Worm (Caenorhabditis elegans) whole organism, mixed stage, embryonic: Measurements from ENCODE around the gene F19F10.11.

Experiments
- M03D4.4 ChIP-seq: sonication (generic microtip); optimal IDR thresholded peaks from 2 replicates; lab custom pipeline; 2017; ENCODE audit warnings: mild to moderate bottlenecking, missing genetic modification characterization, missing compliant biosample characterization
- bed-3 ChIP-seq: fragments of 200-800 bp; sonication (Bioruptor generic); optimal IDR thresholded peaks from 3 replicates; lab custom pipeline; 2018; ENCODE audit warnings: mild to moderate bottlenecking, missing genetic modification characterization, moderate library complexity, missing compliant biosample characterization
- blmp-1 ChIP-seq: fragments of 150-350 bp; optimal IDR thresholded peaks from 2 replicates; lab custom pipeline; 2014; ENCODE audit warnings: missing biosample characterization, missing genetic modification characterization
- ceh-39 ChIP-seq: fragments of 150-350 bp; optimal IDR thresholded peaks from 2 replicates; lab custom pipeline; 2014; ENCODE audit warnings: missing biosample characterization, missing genetic modification characterization
- ceh-43 ChIP-seq: fragments of 200-800 bp; sonication (Bioruptor generic); optimal IDR thresholded peaks from 2 replicates; lab custom pipeline; 2018; ENCODE audit warnings: mild to moderate bottlenecking, missing genetic modification characterization, moderate library complexity, missing compliant biosample characterization
- ceh-83 ChIP-seq: fragments of 200-800 bp; sonication (Bioruptor generic); optimal IDR thresholded peaks from 2 replicates; lab custom pipeline; 2018; ENCODE audit warnings: mild to moderate bottlenecking, missing genetic modification characterization, missing compliant biosample characterization
- cnd-1 ChIP-seq: fragments of 200-800 bp; sonication (Bioruptor generic); optimal IDR thresholded peaks from 2 replicates; lab custom pipeline; 2018; ENCODE audit warnings: mild to moderate bottlenecking, missing genetic modification characterization, missing compliant biosample characterization
- drap-1 ChIP-seq: fragments of 200-800 bp; sonication (Bioruptor generic); optimal IDR thresholded peaks from 3 replicates; lab custom pipeline; 2018; ENCODE audit warnings: mild to moderate bottlenecking, missing genetic modification characterization, missing compliant biosample characterization
- elt-1 ChIP-seq: sonication (generic microtip); optimal IDR thresholded peaks from 2 replicates; lab custom pipeline; 2017; ENCODE audit warnings: missing genetic modification characterization, mild to moderate bottlenecking, missing compliant biosample characterization, antibody characterized with exemption, moderate library complexity, borderline replicate concordance; ENCODE audit not compliant: insufficient read depth
- elt-3 ChIP-seq: fragments of 150-350 bp; optimal IDR thresholded peaks from 2 replicates; lab custom pipeline; 2014; ENCODE audit warnings: missing biosample characterization, missing genetic modification characterization
- flh-1 ChIP-seq: fragments of 200-800 bp; sonication (Bioruptor generic); optimal IDR thresholded peaks from 2 replicates; lab custom pipeline; 2018; ENCODE audit warnings: mild to moderate bottlenecking, missing genetic modification characterization, moderate library complexity, missing compliant biosample characterization
- hlh-1 ChIP-seq: fragments of 150-350 bp; optimal IDR thresholded peaks from 2 replicates; lab custom pipeline; 2014; ENCODE audit warnings: missing biosample characterization, missing genetic modification reagents, missing genetic modification characterization
- lin-13 ChIP-seq: fragments of 150-350 bp; optimal IDR thresholded peaks from 2 replicates; lab custom pipeline; 2014; ENCODE audit warnings: missing biosample characterization, missing genetic modification characterization
- lin-32 ChIP-seq: fragments of 200-800 bp; sonication (Bioruptor generic); optimal IDR thresholded peaks from 2 replicates; lab custom pipeline; 2018; ENCODE audit warnings: mild to moderate bottlenecking, missing genetic modification characterization, missing compliant biosample characterization
- lsy-2 ChIP-seq: fragments of 150-350 bp; optimal IDR thresholded peaks from 2 replicates; lab custom pipeline; 2014; ENCODE audit warnings: missing biosample characterization, missing genetic modification characterization
- mab-5 ChIP-seq: fragments of 150-350 bp; optimal IDR thresholded peaks from 2 replicates; lab custom pipeline; 2014; ENCODE audit warnings: missing biosample characterization, missing genetic modification characterization
- mls-2 ChIP-seq: sonication (generic microtip); optimal IDR thresholded peaks from 2 replicates; lab custom pipeline; 2016; ENCODE audit warnings: mild to moderate bottlenecking, missing genetic modification characterization, moderate library complexity, missing compliant biosample characterization
- nhr-2 ChIP-seq: fragments of 150-350 bp; optimal IDR thresholded peaks from 2 replicates; lab custom pipeline; 2014; ENCODE audit warnings: missing biosample characterization, missing genetic modification characterization
- nhr-28 ChIP-seq: fragments of 150-350 bp; optimal IDR thresholded peaks from 2 replicates; lab custom pipeline; 2014; ENCODE audit warnings: missing biosample characterization, missing genetic modification characterization
- nhr-76 ChIP-seq: sonication (generic microtip); optimal IDR thresholded peaks from 2 replicates; lab custom pipeline; 2017; ENCODE audit warnings: missing biosample characterization, missing genetic modification characterization
- sem-2 ChIP-seq: fragments of 200-800 bp; sonication (Bioruptor generic); optimal IDR thresholded peaks from 2 replicates; lab custom pipeline; 2018; ENCODE audit warnings: mild to moderate bottlenecking, missing genetic modification characterization, missing compliant biosample characterization
- sptf-1 ChIP-seq: sonication (generic microtip); optimal IDR thresholded peaks from 2 replicates; lab custom pipeline; 2017; ENCODE audit warnings: mild to moderate bottlenecking, missing genetic modification characterization, moderate library complexity, missing compliant biosample characterization
- tbx-8 ChIP-seq: fragments of 200-800 bp; sonication (Bioruptor generic); optimal IDR thresholded peaks from 2 replicates; lab custom pipeline; 2018; ENCODE audit warnings: mild to moderate bottlenecking, missing genetic modification characterization, moderate library complexity, missing compliant biosample characterization
- unc-120 ChIP-seq: sonication (generic microtip); optimal IDR thresholded peaks from 2 replicates; lab custom pipeline; 2017; ENCODE audit warnings: missing genetic modification characterization, missing compliant biosample characterization; ENCODE audit not compliant: poor library complexity, severe bottlenecking
- unc-39 ChIP-seq: fragments of 150-350 bp; optimal IDR thresholded peaks from 2 replicates; lab custom pipeline; 2014; ENCODE audit warnings: missing biosample characterization, missing genetic modification characterization
- unc-62 ChIP-seq: fragments of 150-350 bp; optimal IDR thresholded peaks from 2 replicates; lab custom pipeline; 2014; ENCODE audit warnings: missing biosample characterization, missing genetic modification reagents, missing genetic modification characterization
- zip-8 ChIP-seq: fragments of 150-350 bp; optimal IDR thresholded peaks from 2 replicates; lab custom pipeline; 2014; ENCODE audit warnings: missing biosample characterization, missing genetic modification characterization
- ztf-11 ChIP-seq: fragments of 150-350 bp; optimal IDR thresholded peaks from 2 replicates; lab custom pipeline; 2014; ENCODE audit warnings: missing biosample characterization, missing genetic modification characterization

F19F10.11 gene

ce11 chrV:7558693-7559092, 28.8 kb downstream of the F19F10.11 start, which contains the start of gene ets-7:
ets-7 (minus strand) TSS chrV:7558793.
- TF ChIP-seq mab-5 (tag; lab: Kevin White, UChicago) = no peak
- TF ChIP-seq nhr-76 = no peak
- TF ChIP-seq unc-39 (tag; lab: Kevin White, UChicago) = no peak
- no peak for TF ChIP-seq ceh-43
- TF ChIP-seq elt-1 = no peak
- no peak for TF ChIP-seq sem-2 (GFP tag; lab: Kevin White, UChicago)
- no peak for TF ChIP-seq zip-8 (tag; lab: Kevin White, UChicago)
- no peak for TF ChIP-seq cnd-1 (tag; lab: Kevin White, UChicago)
- no peak for TF ChIP-seq lin-32 (GFP tag; lab: Kevin White, UChicago)
- no peak for TF ChIP-seq mls-2 (tag; lab: Kevin White, UChicago)
- TF ChIP-seq lin-13 (tag; lab: Kevin White, UChicago) = no peak
- no peak for TF ChIP-seq bed-3

ce11 chrV:7555875-7556274, 31.6 kb downstream of the F19F10.11 start:
- TF ChIP-seq ceh-43 = no peak
- no peak for TF ChIP-seq hlh-1 (tag; lab: Kevin White, UChicago)
- no peak for TF ChIP-seq blmp-1 (tag; lab: Kevin White, UChicago)
- no peak for TF ChIP-seq tbx-8 (GFP tag; lab: Kevin White, UChicago)
- no peak for TF ChIP-seq nhr-2 (tag; lab: Kevin White, UChicago)
- no peak for TF ChIP-seq drap-1 (GFP tag; lab: Kevin White, UChicago)
- TF ChIP-seq unc-62 (GFP tag; lab: Kevin White, UChicago) = no peak
- no peak for TF ChIP-seq zip-8 (tag; lab: Kevin White, UChicago)
- no peak for TF ChIP-seq bed-3
- no peak for TF ChIP-seq ceh-39
- TF ChIP-seq elt-1 = no peak
- no peak for TF ChIP-seq sem-2 (GFP tag; lab: Kevin White, UChicago)

ce11 chrV:7553873-7554362, 33.6 kb downstream of the F19F10.11 start, which contains the start of gene ttr-10:
ttr-10 (minus strand) TSS chrV:7553923.
- TF ChIP-seq tbx-8 (GFP tag; lab: Kevin White, UChicago) (no peak), nhr-2 (tag; lab: Kevin White, UChicago) (no peak)

- TF ChIP-seq cnd-1 (tag; lab: Kevin White, UChicago) = no peak
- TF ChIP-seq mab-5 (tag; lab: Kevin White, UChicago) = no peak
- no peak for TF ChIP-seq unc-120
- no peak for TF ChIP-seq flh-1
- no peak for TF ChIP-seq zip-8 (tag; lab: Kevin White, UChicago)
- no peak for TF ChIP-seq nhr-76
These were observed 35.7 kb downstream of the F19F10.11 start, which contains the start of gene F19F10.3 for ce11 chrV:7551821-7552220. F19F10.3 (plus strand) TSS chrV:7552121.

ce11 chrV:7548017-7548416, 39.5 kb downstream of the F19F10.11 start:
- TF ChIP-seq nhr-28 (tag; lab: Kevin White, UChicago) (no peak), ztf-11 (no peak), elt-3 (tag; lab: Kevin White, UChicago) (no peak), ceh-83 (GFP tag; lab: Kevin White, UChicago) (no peak), M03D4.4 (tag; lab: Kevin White, UChicago) (no peak), lsy-2 (no peak), unc-39 (tag; lab: Kevin White, UChicago) (no peak)

- TF ChIP-seq zip-8 (tag; lab: Kevin White, UChicago) = no peak
These were observed 40.0 kb downstream of the F19F10.11 start, which contains the start of gene ftn-1 for ce11 chrV:7547479-7547878. ftn-1 (minus strand) TSS chrV:7547579.

- TF ChIP-seq nhr-2 (tag; lab: Kevin White, UChicago) = no peak
- TF ChIP-seq nhr-76 = no peak
- TF ChIP-seq sptf-1 = no peak
- no peak for TF ChIP-seq mls-2 (tag; lab: Kevin White, UChicago)
- TF ChIP-seq elt-3 (tag; lab: Kevin White, UChicago) = no peak
- TF ChIP-seq unc-120 = no peak
- no peak for TF ChIP-seq ztf-11
- TF ChIP-seq tbx-8 (GFP tag; lab: Kevin White, UChicago) = no peak
- TF ChIP-seq, all 35 proteins: peak for 0
These were observed 42.3 kb downstream of the F19F10.11 start, which contains the start of the genes C54F6.19 and nhx-3 for ce11 chrV:7545187-7545586. C54F6.19 (plus strand) TSS chrV:7545487. nhx-3 (minus strand) TSS chrV:7545523.
